Fruit fly (Drosophila melanogaster) whole organism, embryonic: ENCODE measurements around the gene CG7512.
A peak's percentile ranks its signal among the peaks of the same experiment; 100 is the strongest.

Experiments
- CG10147 ChIP-seq: fragments of 200-800 bp; sonication (Bioruptor generic); optimal IDR thresholded peaks from 2 replicates; lab custom pipeline; 2019; ENCODE audit warnings: missing biosample characterization, mild to moderate bottlenecking, missing genetic modification characterization, moderate library complexity
- CG1024 ChIP-seq: fragments of 200-800 bp; sonication (Bioruptor generic); IDR thresholded peaks from 2 replicates; pipeline ENCODE4 v1.3.6; 2022; ENCODE audit warnings: missing biosample characterization, missing genetic modification characterization
- CG10565 ChIP-seq: fragments of 200-800 bp; sonication (Bioruptor generic); optimal IDR thresholded peaks from 3 replicates; lab custom pipeline; 2016; ENCODE audit warnings: missing biosample characterization, mild to moderate bottlenecking, missing genetic modification characterization
- CG11696 ChIP-seq: fragments of 200-800 bp; sonication (Bioruptor generic); IDR thresholded peaks from 2 replicates; pipeline ENCODE4 v1.3.6; 2022; ENCODE audit warnings: missing biosample characterization, missing genetic modification characterization
- CG14441 ChIP-seq: fragments of 200-800 bp; sonication (Bioruptor generic); IDR thresholded peaks from 2 replicates; pipeline ENCODE4 v1.3.6; 2022; ENCODE audit warnings: missing biosample characterization, missing genetic modification characterization
- CG1647 ChIP-seq: fragments of 200-800 bp; sonication (Bioruptor generic); optimal IDR thresholded peaks from 3 replicates; lab custom pipeline; 2016; ENCODE audit warnings: missing biosample characterization, missing genetic modification characterization
- CG17568 ChIP-seq: fragments of 200-800 bp; sonication (Bioruptor generic); optimal IDR thresholded peaks from 2 replicates; lab custom pipeline; 2018; ENCODE audit warnings: missing biosample characterization, mild to moderate bottlenecking, missing genetic modification characterization, moderate library complexity
- CG2116 ChIP-seq: fragments of 200-800 bp; sonication (Bioruptor generic); optimal IDR thresholded peaks from 3 replicates; lab custom pipeline; 2018; ENCODE audit warnings: missing biosample characterization, mild to moderate bottlenecking, missing genetic modification characterization
- CG31441 ChIP-seq: fragments of 200-800 bp; sonication (Bioruptor generic); IDR thresholded peaks from 2 replicates; pipeline ENCODE4 v1.3.6; 2022; ENCODE audit warnings: missing biosample characterization, missing genetic modification characterization
- CG3163 ChIP-seq: fragments of 200-800 bp; sonication (Bioruptor generic); optimal IDR thresholded peaks from 3 replicates; lab custom pipeline; 2016; ENCODE audit warnings: missing biosample characterization, missing genetic modification characterization
- CG33213 ChIP-seq: fragments of 200-800 bp; sonication (Bioruptor generic); optimal IDR thresholded peaks from 3 replicates; lab custom pipeline; 2016; ENCODE audit warnings: missing biosample characterization, missing genetic modification characterization
- CG34224 ChIP-seq: fragments of 200-800 bp; sonication (Bioruptor generic); IDR thresholded peaks from 3 replicates; pipeline ENCODE4 v1.3.6; 2022; ENCODE audit warnings: missing biosample characterization, missing genetic modification characterization; ENCODE audit not compliant: partially characterized antibody
- CG42726 ChIP-seq: fragments of 200-800 bp; sonication (Bioruptor generic); IDR thresholded peaks from 2 replicates; pipeline ENCODE4 v1.3.6; 2022; ENCODE audit warnings: missing biosample characterization, missing genetic modification characterization; ENCODE audit not compliant: partially characterized antibody
- CG4424 ChIP-seq: fragments of 200-800 bp; sonication (Bioruptor generic); optimal IDR thresholded peaks from 3 replicates; lab custom pipeline; 2016; ENCODE audit warnings: missing biosample characterization, missing genetic modification characterization
- CG4730 ChIP-seq: fragments of 200-800 bp; sonication (Bioruptor generic); IDR thresholded peaks from 2 replicates; pipeline ENCODE4 v1.3.6; 2022; ENCODE audit warnings: missing biosample characterization, missing genetic modification characterization
- CG5953 ChIP-seq: fragments of 200-800 bp; sonication (Bioruptor generic); IDR thresholded peaks from 2 replicates; pipeline ENCODE4 v1.3.6; 2022; ENCODE audit warnings: missing biosample characterization, missing genetic modification characterization
- CG6175 ChIP-seq: fragments of 200-800 bp; sonication (Bioruptor generic); IDR thresholded peaks from 3 replicates; pipeline ENCODE4 v1.3.6; 2022; ENCODE audit warnings: missing biosample characterization, missing genetic modification characterization
- CG6683 ChIP-seq: fragments of 200-800 bp; sonication (Bioruptor generic); optimal IDR thresholded peaks from 2 replicates; lab custom pipeline; 2017; ENCODE audit warnings: missing biosample characterization, mild to moderate bottlenecking, missing genetic modification characterization, missing genetic modification reagents
- CG6854 ChIP-seq: fragments of 200-800 bp; sonication (Bioruptor generic); optimal IDR thresholded peaks from 3 replicates; lab custom pipeline; 2017; ENCODE audit warnings: missing biosample characterization, mild to moderate bottlenecking, missing genetic modification characterization
- CG9797 ChIP-seq: fragments of 200-800 bp; sonication (Bioruptor generic); optimal IDR thresholded peaks from 3 replicates; lab custom pipeline; 2018; ENCODE audit warnings: missing biosample characterization, mild to moderate bottlenecking, missing genetic modification characterization
- D19A ChIP-seq: fragments of 200-800 bp; optimal IDR thresholded peaks from 3 replicates; lab custom pipeline; 2019; ENCODE audit warnings: missing biosample characterization, mild to moderate bottlenecking, missing genetic modification characterization, moderate library complexity
- Dip2 ChIP-seq: fragments of 200-800 bp; sonication (Bioruptor generic); IDR thresholded peaks from 2 replicates; pipeline ENCODE4 v1.3.6; 2022; ENCODE audit warnings: missing biosample characterization, missing genetic modification characterization
- Gsc ChIP-seq: fragments of 200-800 bp; sonication (Bioruptor generic); IDR thresholded peaks from 2 replicates; pipeline ENCODE4 v1.3.6; 2022; ENCODE audit warnings: missing biosample characterization, missing genetic modification characterization
- H15 ChIP-seq: fragments of 200-800 bp; sonication (Bioruptor generic); IDR thresholded peaks from 3 replicates; pipeline ENCODE4 v1.3.6; 2022; ENCODE audit warnings: missing biosample characterization, missing genetic modification characterization
- HmgD ChIP-seq: fragments of 200-800 bp; sonication (Bioruptor generic); optimal IDR thresholded peaks from 3 replicates; lab custom pipeline; 2016; ENCODE audit warnings: missing biosample characterization, missing genetic modification characterization
- Hmr ChIP-seq: fragments of 200-800 bp; sonication (Bioruptor generic); optimal IDR thresholded peaks from 3 replicates; lab custom pipeline; 2017; ENCODE audit warnings: mild to moderate bottlenecking, missing biosample characterization, missing genetic modification reagents, missing genetic modification characterization
- Hmx ChIP-seq: fragments of 200-800 bp; sonication (Bioruptor generic); optimal IDR thresholded peaks from 2 replicates; lab custom pipeline; 2016; ENCODE audit warnings: missing biosample characterization, missing genetic modification characterization
- Hr78 ChIP-seq, 2 experiments: fragments of 200-800 bp in 1 of 2; fragments of >200 bp in 1 of 2; sonication (Bioruptor generic) in 1 of 2; optimal IDR thresholded peaks; 2 replicates each; lab custom pipeline; 2017 to 2019; ENCODE audit warnings: missing biosample characterization in 2 of 2, missing genetic modification characterization in 2 of 2, mild to moderate bottlenecking in 1 of 2, moderate library complexity in 1 of 2
- Mrtf ChIP-seq: fragments of 200-800 bp; sonication (Bioruptor generic); IDR thresholded peaks from 3 replicates; pipeline ENCODE4 v1.3.6; 2022; ENCODE audit warnings: missing biosample characterization, missing genetic modification characterization
- Optix ChIP-seq: fragments of 200-800 bp; sonication (Bioruptor generic); IDR thresholded peaks from 3 replicates; pipeline ENCODE4 v1.3.6; 2022; ENCODE audit warnings: missing biosample characterization, missing genetic modification characterization
- Poxn ChIP-seq: fragments of 200-800 bp; sonication (Bioruptor generic); IDR thresholded peaks from 2 replicates; pipeline ENCODE4 v1.3.6; 2022; ENCODE audit warnings: missing biosample characterization, missing genetic modification characterization
- Ptx1 ChIP-seq: fragments of 200-800 bp; sonication (Bioruptor generic); IDR thresholded peaks from 2 replicates; pipeline ENCODE4 v1.3.6; 2022; ENCODE audit warnings: missing biosample characterization, missing genetic modification characterization
- Rx ChIP-seq: fragments of 200-800 bp; sonication (Bioruptor generic); IDR thresholded peaks from 2 replicates; pipeline ENCODE4 v1.3.6; 2022; ENCODE audit warnings: missing biosample characterization, missing genetic modification characterization
- TFAM ChIP-seq: fragments of 200-800 bp; sonication (Bioruptor generic); optimal IDR thresholded peaks from 2 replicates; lab custom pipeline; 2017; ENCODE audit warnings: missing biosample characterization, missing genetic modification characterization, inconsistent platforms
- Xbp1 ChIP-seq: fragments of 200-800 bp; sonication (Bioruptor generic); optimal IDR thresholded peaks from 3 replicates; lab custom pipeline; 2016; ENCODE audit warnings: missing biosample characterization, mild to moderate bottlenecking, missing genetic modification characterization
- cg ChIP-seq: fragments of 200-800 bp; sonication (Bioruptor generic); optimal IDR thresholded peaks from 3 replicates; lab custom pipeline; 2019; ENCODE audit warnings: missing biosample characterization, mild to moderate bottlenecking, missing genetic modification characterization, moderate library complexity
- chif ChIP-seq, 2 experiments: fragments of 200-800 bp; sonication (Bioruptor generic); optimal IDR thresholded peaks; 3 replicates each; lab custom pipeline; 2016; ENCODE audit warnings: missing biosample characterization in 2 of 2, missing genetic modification characterization in 2 of 2
- croc ChIP-seq: fragments of 200-800 bp; sonication (Bioruptor generic); conservative IDR thresholded peaks from 3 replicates; pipeline ENCODE4 v1.3.6; 2022; ENCODE audit warnings: missing biosample characterization, missing genetic modification characterization
- dati ChIP-seq: fragments of 200-800 bp; sonication (Bioruptor generic); IDR thresholded peaks from 2 replicates; pipeline ENCODE4 v1.3.6; 2022; ENCODE audit warnings: missing biosample characterization, missing genetic modification characterization
- dpn ChIP-seq, 2 experiments: fragments of 200-800 bp; sonication (Bioruptor generic); optimal IDR thresholded peaks; 3 replicates each; lab custom pipeline; 2016; ENCODE audit warnings: missing biosample characterization in 2 of 2, missing genetic modification characterization in 2 of 2
- emc ChIP-seq: fragments of 200-800 bp; sonication (Bioruptor generic); optimal IDR thresholded peaks from 2 replicates; lab custom pipeline; 2016; ENCODE audit warnings: missing biosample characterization, missing genetic modification characterization
- eve ChIP-seq, 2 experiments: fragments of >200 bp; optimal IDR thresholded peaks; 2 replicates each; lab custom pipeline; 2017; ENCODE audit warnings: missing biosample characterization in 2 of 2, missing genetic modification characterization in 2 of 2
- fd3F ChIP-seq: fragments of 200-800 bp; sonication (Bioruptor generic); optimal IDR thresholded peaks from 2 replicates; lab custom pipeline; 2018; ENCODE audit warnings: missing biosample characterization, mild to moderate bottlenecking, missing genetic modification characterization, moderate library complexity
- gfzf ChIP-seq: fragments of 200-800 bp; sonication (Bioruptor generic); optimal IDR thresholded peaks from 2 replicates; lab custom pipeline; 2016; ENCODE audit warnings: missing biosample characterization, mild to moderate bottlenecking, missing genetic modification characterization, moderate library complexity
- ken ChIP-seq: fragments of 200-800 bp; sonication (Bioruptor generic); IDR thresholded peaks from 3 replicates; pipeline ENCODE4 v1.3.6; 2022; ENCODE audit warnings: missing biosample characterization, missing genetic modification characterization
- lmd ChIP-seq: fragments of 200-800 bp; sonication (Bioruptor generic); IDR thresholded peaks from 2 replicates; pipeline ENCODE4 v1.3.6; 2022; ENCODE audit warnings: missing biosample characterization, missing genetic modification characterization
- onecut ChIP-seq: fragments of 200-800 bp; sonication (Bioruptor generic); IDR thresholded peaks from 2 replicates; pipeline ENCODE4 v1.3.6; 2022; ENCODE audit warnings: missing biosample characterization, missing genetic modification characterization
- ro ChIP-seq: fragments of 200-800 bp; sonication (Bioruptor generic); IDR thresholded peaks from 2 replicates; pipeline ENCODE4 v1.3.6; 2022; ENCODE audit warnings: missing biosample characterization, missing genetic modification characterization
- salm ChIP-seq: fragments of 200-800 bp; sonication (Bioruptor generic); optimal IDR thresholded peaks from 2 replicates; lab custom pipeline; 2018; ENCODE audit warnings: missing biosample characterization, mild to moderate bottlenecking, missing genetic modification characterization
- sr ChIP-seq: fragments of 200-800 bp; sonication (Bioruptor generic); IDR thresholded peaks from 3 replicates; pipeline ENCODE4 v1.3.6; 2022; ENCODE audit warnings: missing biosample characterization, missing genetic modification characterization
- trh ChIP-seq: fragments of 200-800 bp; sonication (Bioruptor generic); optimal IDR thresholded peaks from 2 replicates; lab custom pipeline; 2016; ENCODE audit warnings: missing biosample characterization, missing genetic modification characterization
- wek ChIP-seq: fragments of 200-800 bp; sonication (Bioruptor generic); optimal IDR thresholded peaks from 3 replicates; lab custom pipeline; 2018; ENCODE audit warnings: missing biosample characterization, mild to moderate bottlenecking, missing genetic modification characterization, moderate library complexity
- zfh1 ChIP-seq: fragments of 200-800 bp; sonication (Bioruptor generic); IDR thresholded peaks from 3 replicates; pipeline ENCODE4 v1.3.6; 2022; ENCODE audit warnings: missing biosample characterization, missing genetic modification characterization

Gene CG7512

dm6 chr3L:11523286-11523685 is 9.8 kb downstream of the CG7512 start (continued):
- no peak for TF ChIP-seq CG10147 (GFP tag; lab: Kevin White, UChicago)
- TF ChIP-seq Hr78 (GFP tag; optimal IDR thresholded peaks at IDR 0.05; lab: Kevin White, UChicago) = no peak
- no peak for TF ChIP-seq Xbp1 (GFP tag; lab: Kevin White, UChicago)
- TF ChIP-seq CG6683 (GFP tag; lab: Kevin White, UChicago) = no peak
- TF ChIP-seq salm (tag; lab: Kevin White, UChicago) = no peak
- peak; percentile 92 for TF ChIP-seq cg (GFP tag; lab: Kevin White, UChicago)
- no peak for TF ChIP-seq sr (GFP tag; lab: Robert Waterston, UW)
- TF ChIP-seq CG6854 = no peak
- TF ChIP-seq CG11696 (GFP tag; lab: Robert Waterston, UW) = no peak
- TF ChIP-seq HmgD = no peak
- TF ChIP-seq emc (GFP tag; lab: Kevin White, UChicago) = no peak
- no peak for TF ChIP-seq Dip2 (GFP tag; lab: Robert Waterston, UW)
- no peak for TF ChIP-seq Hmx (GFP tag; lab: Kevin White, UChicago)
- no peak for TF ChIP-seq CG1024 (GFP tag; lab: Robert Waterston, UW)
- no peak; the same call in 2 of the 3 replicates for TF ChIP-seq CG34224 (GFP tag; lab: Robert Waterston, UW)
- no peak for TF ChIP-seq CG4730 (GFP tag; lab: Robert Waterston, UW)
- no peak for TF ChIP-seq lmd
- no peak for TF ChIP-seq TFAM
- no peak for TF ChIP-seq CG9797 (GFP tag; lab: Kevin White, UChicago)
- TF ChIP-seq croc = no peak
- TF ChIP-seq wek (GFP tag; lab: Kevin White, UChicago) = no peak
- TF ChIP-seq dati = no peak
- no peak for TF ChIP-seq CG4424 (GFP tag; lab: Kevin White, UChicago)
- no peak for TF ChIP-seq CG14441 (GFP tag; lab: Robert Waterston, UW)
- no peak for TF ChIP-seq dpn (GFP tag; optimal IDR thresholded peaks at IDR 0.05; lab: Kevin White, UChicago)
- TF ChIP-seq CG33213 (GFP tag; lab: Kevin White, UChicago) = no peak
- TF ChIP-seq D19A (tag; lab: Kevin White, UChicago) = peak; percentile 50
- no peak for TF ChIP-seq Gsc (GFP tag; lab: Robert Waterston, UW)
- TF ChIP-seq onecut (GFP tag; lab: Robert Waterston, UW) = no peak
- no peak for TF ChIP-seq Poxn
- TF ChIP-seq Rx (GFP tag; lab: Robert Waterston, UW) = no peak
- TF ChIP-seq fd3F (GFP tag; lab: Kevin White, UChicago) = no peak
- no peak for TF ChIP-seq chif (GFP tag; optimal IDR thresholded peaks at IDR 0.05; lab: Kevin White, UChicago)
- no peak for TF ChIP-seq CG31441
- no peak for TF ChIP-seq CG10565 (GFP tag; lab: Kevin White, UChicago)
- TF ChIP-seq zfh1 (GFP tag; lab: Robert Waterston, UW) = no peak
- no peak for TF ChIP-seq ken (GFP tag; lab: Robert Waterston, UW)
- peak; percentile 78 for TF ChIP-seq CG42726 (GFP tag; lab: Robert Waterston, UW)
- no peak for TF ChIP-seq eve (GFP tag; optimal IDR thresholded peaks at IDR 0.05; lab: Kevin White, UChicago)
- no peak for TF ChIP-seq CG1647 (GFP tag; lab: Kevin White, UChicago)
- no peak for TF ChIP-seq trh (GFP tag; lab: Kevin White, UChicago)
- no peak for TF ChIP-seq CG17568 (GFP tag; lab: Kevin White, UChicago)
- TF ChIP-seq H15 (GFP tag; lab: Robert Waterston, UW) = no peak
- TF ChIP-seq CG6175 (GFP tag; lab: Robert Waterston, UW) = no peak
- no peak for TF ChIP-seq ro (GFP tag; lab: Robert Waterston, UW)
- no peak for TF ChIP-seq Ptx1 (GFP tag; lab: Robert Waterston, UW)
- TF ChIP-seq Hmr (GFP tag; lab: Kevin White, UChicago) = peak; percentile 12
- TF ChIP-seq gfzf (GFP tag; lab: Kevin White, UChicago) = no peak
- no peak for TF ChIP-seq Optix (GFP tag; lab: Robert Waterston, UW)
- TF ChIP-seq Mrtf (GFP tag; lab: Robert Waterston, UW) = no peak
- no peak for TF ChIP-seq CG2116 (GFP tag; lab: Kevin White, UChicago)
- no peak for TF ChIP-seq CG3163 (GFP tag; lab: Kevin White, UChicago)
- TF ChIP-seq CG5953 (GFP tag; lab: Robert Waterston, UW) = no peak
